Fruit fly (Drosophila melanogaster) Kc167 (cell line): Measurements from ENCODE around the gene RpS7.

Source experiments
- Sin3A ChIP-seq: fragments of >200 bp; optimal IDR thresholded peaks from 2 replicates; lab custom pipeline; 2018; ENCODE audit warnings: missing external identifiers
- h ChIP-seq: fragments of >200 bp; optimal IDR thresholded peaks from 3 replicates; lab custom pipeline; 2018; ENCODE audit warnings: missing external identifiers
- ttk ChIP-seq: sonication (Bioruptor generic); optimal IDR thresholded peaks from 2 replicates; lab custom pipeline; 2017; ENCODE audit warnings: missing external identifiers

DNA sequence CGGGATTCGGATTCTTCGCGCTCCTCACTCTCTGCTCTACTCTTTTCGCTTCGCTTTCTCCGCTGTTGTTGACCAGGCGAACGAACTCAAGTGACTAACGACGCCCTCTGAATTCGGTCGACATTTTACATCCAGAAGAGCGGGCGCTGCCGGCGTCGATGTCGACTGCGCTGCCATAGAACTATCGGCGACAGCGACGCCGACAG, 6.0 kb downstream of the RpS7 start, which contains the start of gene CG9743:
- TF ChIP-seq ttk (lab: Kevin White, UChicago) (no peak), Sin3A (lab: Kevin White, UChicago) (no peak), h (lab: Kevin White, UChicago) (no peak)
